Fruit fly (Drosophila melanogaster) whole organism, embryonic: ENCODE data around the gene CG7739.
A peak's percentile ranks its signal among the peaks of the same experiment; 100 is the strongest.

ENCODE experiments used
- Adf1 ChIP-seq: fragments of 200-800 bp; sonication (Bioruptor generic); IDR thresholded peaks from 2 replicates; pipeline ENCODE4 v1.3.6; 2022; ENCODE audit warnings: missing biosample characterization, missing genetic modification characterization
- Asciz ChIP-seq: fragments of 200-800 bp; sonication (Bioruptor generic); optimal IDR thresholded peaks from 2 replicates; lab custom pipeline; 2017; ENCODE audit warnings: missing biosample characterization, mild to moderate bottlenecking, missing genetic modification characterization, missing genetic modification reagents
- Bdp1 ChIP-seq: fragments of 200-800 bp; sonication (Bioruptor generic); optimal IDR thresholded peaks from 3 replicates; lab custom pipeline; 2016; ENCODE audit warnings: missing biosample characterization, missing genetic modification characterization
- CG10147 ChIP-seq: fragments of 200-800 bp; sonication (Bioruptor generic); optimal IDR thresholded peaks from 2 replicates; lab custom pipeline; 2019; ENCODE audit warnings: missing biosample characterization, mild to moderate bottlenecking, missing genetic modification characterization, moderate library complexity
- CG1024 ChIP-seq: fragments of 200-800 bp; sonication (Bioruptor generic); IDR thresholded peaks from 2 replicates; pipeline ENCODE4 v1.3.6; 2022; ENCODE audit warnings: missing biosample characterization, missing genetic modification characterization
- CG10366 ChIP-seq: fragments of 200-800 bp; sonication (Bioruptor generic); IDR thresholded peaks from 2 replicates; pipeline ENCODE4 v1.3.6; 2022; ENCODE audit warnings: missing biosample characterization, missing genetic modification characterization
- CG11085 ChIP-seq: fragments of 200-800 bp; sonication (Bioruptor generic); IDR thresholded peaks from 2 replicates; pipeline ENCODE4 v1.3.6; 2022; ENCODE audit warnings: missing biosample characterization, missing genetic modification characterization
- CG1233 ChIP-seq: fragments of 200-800 bp; sonication (Bioruptor generic); optimal IDR thresholded peaks from 4 replicates; lab custom pipeline; 2018; ENCODE audit warnings: missing biosample characterization, mild to moderate bottlenecking, missing genetic modification characterization
- CG12391 ChIP-seq: fragments of 200-800 bp; sonication (Bioruptor generic); optimal IDR thresholded peaks from 3 replicates; lab custom pipeline; 2018; ENCODE audit warnings: missing biosample characterization, mild to moderate bottlenecking, missing genetic modification characterization, moderate library complexity
- CG14050 ChIP-seq: fragments of 200-800 bp; sonication (Bioruptor generic); IDR thresholded peaks from 3 replicates; pipeline ENCODE4 v1.3.6; 2022; ENCODE audit warnings: missing biosample characterization, missing genetic modification characterization
- CG18262 ChIP-seq: fragments of 200-800 bp; optimal IDR thresholded peaks from 3 replicates; lab custom pipeline; 2019; ENCODE audit warnings: missing biosample characterization, mild to moderate bottlenecking, missing genetic modification characterization, moderate library complexity
- CG18619 ChIP-seq: fragments of 200-800 bp; sonication (Bioruptor generic); optimal IDR thresholded peaks from 3 replicates; lab custom pipeline; 2017; ENCODE audit warnings: missing biosample characterization, mild to moderate bottlenecking, missing genetic modification characterization
- CG2129 ChIP-seq: fragments of 200-800 bp; sonication (Bioruptor generic); IDR thresholded peaks from 2 replicates; pipeline ENCODE4 v1.3.6; 2022; ENCODE audit warnings: missing biosample characterization, missing genetic modification characterization; ENCODE audit not compliant: partially characterized antibody
- CG31388 ChIP-seq: fragments of 200-800 bp; sonication (Bioruptor generic); optimal IDR thresholded peaks from 2 replicates; lab custom pipeline; 2016; ENCODE audit warnings: missing biosample characterization, missing genetic modification characterization
- CG3838 ChIP-seq: fragments of 200-800 bp; sonication (Bioruptor generic); optimal IDR thresholded peaks from 3 replicates; lab custom pipeline; 2016; ENCODE audit warnings: missing biosample characterization, missing genetic modification characterization
- CG6272 ChIP-seq: fragments of 200-800 bp; sonication (Bioruptor generic); IDR thresholded peaks from 2 replicates; pipeline ENCODE4 v1.3.6; 2022; ENCODE audit warnings: missing biosample characterization, missing genetic modification characterization
- CG6654 ChIP-seq: fragments of 200-800 bp; sonication (Bioruptor generic); optimal IDR thresholded peaks from 2 replicates; lab custom pipeline; 2017; ENCODE audit warnings: missing biosample characterization, mild to moderate bottlenecking, missing genetic modification characterization
- CG6689 ChIP-seq: fragments of 200-800 bp; sonication (Bioruptor generic); IDR thresholded peaks from 2 replicates; pipeline ENCODE4 v1.3.6; 2022; ENCODE audit warnings: missing biosample characterization, missing genetic modification characterization
- CG6813 ChIP-seq: fragments of 200-800 bp; sonication (Bioruptor generic); optimal IDR thresholded peaks from 2 replicates; lab custom pipeline; 2017; ENCODE audit warnings: missing biosample characterization, missing genetic modification characterization, mild to moderate bottlenecking, moderate library complexity, missing genetic modification reagents
- CG8765 ChIP-seq: fragments of 200-800 bp; sonication (Bioruptor generic); IDR thresholded peaks from 2 replicates; pipeline ENCODE4 v1.3.6; 2022; ENCODE audit warnings: missing biosample characterization, missing genetic modification characterization
- D ChIP-seq, 2 experiments: fragments of 200-800 bp in 1 of 2; fragments of >200 bp in 1 of 2; sonication (Bioruptor generic) in 1 of 2; optimal IDR thresholded peaks; 2 replicates in 1 of 2; 3 replicates in 1 of 2; lab custom pipeline; 2017; ENCODE audit warnings: mild to moderate bottlenecking in 1 of 2, missing biosample characterization in 1 of 2, missing genetic modification characterization in 1 of 2, missing genetic modification reagents in 1 of 2
- D19B ChIP-seq: fragments of 200-800 bp; sonication (Bioruptor generic); optimal IDR thresholded peaks from 2 replicates; lab custom pipeline; 2017; ENCODE audit warnings: missing biosample characterization, mild to moderate bottlenecking, missing genetic modification characterization
- Doc2 ChIP-seq: fragments of 200-800 bp; sonication (Bioruptor generic); IDR thresholded peaks from 2 replicates; pipeline ENCODE4 v1.3.6; 2022; ENCODE audit warnings: missing biosample characterization, missing genetic modification characterization
- Dref ChIP-seq: fragments of 200-800 bp; sonication (Bioruptor generic); IDR thresholded peaks from 2 replicates; pipeline ENCODE4 v1.3.6; 2022; ENCODE audit warnings: missing biosample characterization, missing genetic modification characterization
- GATAe ChIP-seq: fragments of 200-800 bp; sonication (Bioruptor generic); conservative IDR thresholded peaks from 2 replicates; pipeline ENCODE4 v1.3.6; 2022; ENCODE audit warnings: missing biosample characterization, missing genetic modification characterization
- HHEX ChIP-seq: fragments of 200-800 bp; sonication (Bioruptor generic); optimal IDR thresholded peaks from 3 replicates; lab custom pipeline; 2017; ENCODE audit warnings: missing biosample characterization, mild to moderate bottlenecking, missing genetic modification characterization, missing genetic modification reagents
- HLH3B ChIP-seq: fragments of 200-800 bp; sonication (Bioruptor generic); IDR thresholded peaks from 2 replicates; pipeline ENCODE4 v1.3.6; 2022; ENCODE audit warnings: missing biosample characterization, missing genetic modification characterization
- Hr3 ChIP-seq: fragments of 200-800 bp; sonication (Bioruptor generic); optimal IDR thresholded peaks from 3 replicates; lab custom pipeline; 2016; ENCODE audit warnings: missing biosample characterization, missing genetic modification characterization
- Mad ChIP-seq: fragments of 200-800 bp; sonication (Bioruptor generic); optimal IDR thresholded peaks from 2 replicates; lab custom pipeline; 2016; ENCODE audit warnings: missing biosample characterization, missing genetic modification characterization
- Nf-YC ChIP-seq: fragments of 200-800 bp; optimal IDR thresholded peaks from 3 replicates; lab custom pipeline; 2019; ENCODE audit warnings: missing biosample characterization, mild to moderate bottlenecking, missing genetic modification characterization, moderate library complexity
- Sox100B ChIP-seq: fragments of 200-800 bp; sonication (Bioruptor generic); optimal IDR thresholded peaks from 3 replicates; lab custom pipeline; 2018; ENCODE audit warnings: missing biosample characterization, mild to moderate bottlenecking, missing genetic modification characterization
- TFAM ChIP-seq: fragments of 200-800 bp; sonication (Bioruptor generic); optimal IDR thresholded peaks from 2 replicates; lab custom pipeline; 2017; ENCODE audit warnings: missing biosample characterization, missing genetic modification characterization, inconsistent platforms
- Taf1 ChIP-seq: fragments of 200-800 bp; sonication (Bioruptor generic); IDR thresholded peaks from 2 replicates; pipeline ENCODE4 v1.3.6; 2022; ENCODE audit warnings: missing biosample characterization, missing genetic modification characterization
- Xrp1 ChIP-seq: fragments of 200-800 bp; sonication (Bioruptor generic); IDR thresholded peaks from 2 replicates; pipeline ENCODE4 v1.3.6; 2022; ENCODE audit warnings: missing biosample characterization, missing genetic modification characterization
- ci ChIP-seq: fragments of 200-800 bp; sonication (Bioruptor generic); IDR thresholded peaks from 3 replicates; pipeline ENCODE4 v1.3.6; 2022; ENCODE audit warnings: missing biosample characterization, missing genetic modification characterization
- ems ChIP-seq: fragments of 200-800 bp; sonication (Bioruptor generic); optimal IDR thresholded peaks from 3 replicates; lab custom pipeline; 2016; ENCODE audit warnings: missing biosample characterization, missing genetic modification characterization
- ewg ChIP-seq: fragments of 200-800 bp; sonication (Bioruptor generic); optimal IDR thresholded peaks from 3 replicates; lab custom pipeline; 2017; ENCODE audit warnings: mild to moderate bottlenecking, missing biosample characterization, missing genetic modification reagents, missing genetic modification characterization
- grau ChIP-seq: fragments of 200-800 bp; optimal IDR thresholded peaks from 3 replicates; lab custom pipeline; 2019; ENCODE audit warnings: missing biosample characterization, mild to moderate bottlenecking, missing genetic modification characterization, moderate library complexity
- kah ChIP-seq: fragments of 200-800 bp; sonication (Bioruptor generic); optimal IDR thresholded peaks from 2 replicates; lab custom pipeline; 2018; ENCODE audit warnings: missing biosample characterization, mild to moderate bottlenecking, missing genetic modification characterization
- mam ChIP-seq: fragments of 200-800 bp; sonication (Bioruptor generic); optimal IDR thresholded peaks from 3 replicates; lab custom pipeline; 2016; ENCODE audit warnings: missing biosample characterization, missing genetic modification characterization
- nerfin-2 ChIP-seq: fragments of 200-800 bp; sonication (Bioruptor generic); IDR thresholded peaks from 2 replicates; pipeline ENCODE4 v1.3.6; 2022; ENCODE audit warnings: missing biosample characterization, missing genetic modification characterization; ENCODE audit not compliant: partially characterized antibody
- onecut ChIP-seq: fragments of 200-800 bp; sonication (Bioruptor generic); IDR thresholded peaks from 2 replicates; pipeline ENCODE4 v1.3.6; 2022; ENCODE audit warnings: missing biosample characterization, missing genetic modification characterization
- otp ChIP-seq: fragments of 200-800 bp; sonication (Bioruptor generic); IDR thresholded peaks from 3 replicates; pipeline ENCODE4, ENCODE4 v1.3.6; 2022; ENCODE audit warnings: missing biosample characterization, missing genetic modification characterization
- p53 ChIP-seq: fragments of 200-800 bp; sonication (Bioruptor generic); optimal IDR thresholded peaks from 2 replicates; lab custom pipeline; 2016; ENCODE audit warnings: missing biosample characterization, missing genetic modification characterization
- pan ChIP-seq, 4 experiments: fragments of >200 bp in 3 of 4; fragments of 200-800 bp in 1 of 4; sonication (Bioruptor generic) in 1 of 4; optimal IDR thresholded peaks in 3 of 4; IDR thresholded peaks in 1 of 4; 2 replicates each; pipeline versions ENCODE4 v1.3.6 to Lab custom; 2017 to 2022; ENCODE audit warnings: missing biosample characterization in 2 of 4, missing genetic modification characterization in 2 of 4, mixed read lengths in 1 of 4
- pfk ChIP-seq: fragments of 200-800 bp; sonication (Bioruptor generic); optimal IDR thresholded peaks from 2 replicates; lab custom pipeline; 2018; ENCODE audit warnings: missing biosample characterization, mild to moderate bottlenecking, missing genetic modification characterization, moderate library complexity
- pita ChIP-seq: fragments of 200-800 bp; sonication (Bioruptor generic); optimal IDR thresholded peaks from 2 replicates; lab custom pipeline; 2017; ENCODE audit warnings: missing biosample characterization, mild to moderate bottlenecking, missing genetic modification characterization
- psq ChIP-seq: fragments of 200-800 bp; sonication (Bioruptor generic); optimal IDR thresholded peaks from 2 replicates; lab custom pipeline; 2017; ENCODE audit warnings: missing biosample characterization, missing genetic modification characterization
- vnd ChIP-seq: fragments of 200-800 bp; sonication (Bioruptor generic); IDR thresholded peaks from 3 replicates; pipeline ENCODE4 v1.3.6; 2022; ENCODE audit warnings: missing biosample characterization, missing genetic modification characterization; ENCODE audit not compliant: partially characterized antibody

Gene CG7739

DNA sequence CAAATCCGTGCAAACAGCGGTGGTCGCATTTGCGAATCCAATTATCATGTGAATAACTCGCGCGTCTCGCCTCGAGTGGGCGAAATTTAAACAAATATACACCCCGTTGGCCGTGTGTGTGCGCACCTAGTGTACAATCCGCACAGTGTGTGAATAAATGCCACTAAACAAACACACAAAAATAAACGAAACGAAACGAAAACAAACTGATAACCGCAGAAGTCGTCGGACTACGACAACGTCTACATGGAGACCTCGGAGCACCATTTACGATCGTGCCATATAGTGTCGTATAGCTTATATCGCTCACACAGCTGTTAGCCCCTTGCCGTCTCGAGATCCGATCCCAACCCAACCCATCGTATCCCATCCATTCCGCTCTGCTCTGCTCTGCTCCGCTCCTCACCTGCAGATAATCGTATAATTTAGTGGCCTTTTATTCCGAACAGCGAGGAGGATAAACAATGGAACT lies 3.7 kb upstream of the CG7739 start (continued):
- TF ChIP-seq D (optimal IDR thresholded peaks at IDR 0.05; lab: Kevin White, UChicago) (no peak), D (GFP tag; optimal IDR thresholded peaks at IDR 0.05; lab: Kevin White, UChicago) (no peak), Dref (GFP tag; lab: Robert Waterston, UW) (no peak), CG31388 (GFP tag; lab: Kevin White, UChicago) (no peak), Hr3 (GFP tag; lab: Kevin White, UChicago) (no peak), CG18619 (GFP tag; lab: Kevin White, UChicago) (peak; percentile 53), CG14050 (0 out of 3 replicates have a peak, but pooled peaks have one; percentile 31), vnd (GFP tag; lab: Robert Waterston, UW) (no peak), Doc2 (no peak), CG10366 (GFP tag; lab: Robert Waterston, UW) (0 out of 2 replicates have a peak, but pooled peaks have one; percentile 37), otp (GFP tag; lab: Robert Waterston, UW) (peak; percentile 52; the same call in 1 of the 3 replicates), Mad (GFP tag; lab: Kevin White, UChicago) (peak; percentile 22), CG6689 (GFP tag; lab: Robert Waterston, UW) (peak; percentile 44; the same call in 1 of the 2 replicates), D19B (GFP tag; lab: Kevin White, UChicago) (no peak), p53 (peak; percentile 11), Asciz (peak; percentile 84), psq (GFP tag; lab: Kevin White, UChicago) (peak; percentile 37), pan (optimal IDR thresholded peaks at IDR 0.05; lab: Kevin White, UChicago) (no peak), pan (GFP tag; optimal IDR thresholded peaks at IDR 0.05 in 1 of 2, IDR thresholded peaks at IDR 0.05 in 1 of 2) (peak in 1 of 2 experiments; percentile 53), Bdp1 (GFP tag; lab: Kevin White, UChicago) (peak; percentile 3), ewg (GFP tag; lab: Kevin White, UChicago) (no peak), Sox100B (GFP tag; lab: Kevin White, UChicago) (no peak), HHEX (GFP tag; lab: Kevin White, UChicago) (peak; percentile 90), pfk (GFP tag; lab: Kevin White, UChicago) (peak; percentile 89), GATAe (GFP tag; lab: Robert Waterston, UW) (0 out of 2 replicates have a peak, but pooled peaks have one; percentile 21), kah (GFP tag; lab: Kevin White, UChicago) (peak; percentile 70), CG12391 (tag; lab: Kevin White, UChicago) (peak; percentile 14), Nf-YC (tag; lab: Kevin White, UChicago) (no peak), onecut (peak; percentile 67), HLH3B (GFP tag; lab: Robert Waterston, UW) (peak; percentile 49; the same call in 1 of the 2 replicates), CG10147 (GFP tag; lab: Kevin White, UChicago) (no peak), CG8765 (no peak), CG2129 (no peak), Adf1 (GFP tag; lab: Robert Waterston, UW) (peak; percentile 31; the same call in 1 of the 2 replicates), ems (GFP tag; lab: Kevin White, UChicago) (no peak), CG3838 (peak; percentile 47), ci (peak; percentile 89), CG6654 (GFP tag; lab: Kevin White, UChicago) (no peak), CG1233 (GFP tag; lab: Kevin White, UChicago) (peak; percentile 80), Xrp1 (GFP tag; lab: Robert Waterston, UW) (peak; percentile 70), pita (GFP tag; lab: Kevin White, UChicago) (no peak), mam (no peak), CG6272 (GFP tag; lab: Robert Waterston, UW) (no peak), nerfin-2 (GFP tag; lab: Robert Waterston, UW) (no peak), CG1024 (GFP tag; lab: Robert Waterston, UW) (no peak), CG11085 (no peak), Taf1 (GFP tag; lab: Robert Waterston, UW) (no peak), grau (tag; lab: Kevin White, UChicago) (peak; percentile 48), CG18262 (tag; lab: Kevin White, UChicago) (peak; percentile 48), CG6813 (GFP tag; lab: Kevin White, UChicago) (peak; percentile 87), TFAM (GFP tag; lab: Kevin White, UChicago) (peak; percentile 29)
